Worm (Caenorhabditis elegans) whole organism, late embryonic: ENCODE results near the gene hot-1.

Source experiments
- C08G9.2 ChIP-seq: sonication (generic microtip); optimal IDR thresholded peaks from 2 replicates; lab custom pipeline; 2016; ENCODE audit warnings: mild to moderate bottlenecking, missing genetic modification characterization, moderate library complexity, missing compliant biosample characterization
- F13H6.1 ChIP-seq: sonication (generic microtip); optimal IDR thresholded peaks from 2 replicates; lab custom pipeline; 2016; ENCODE audit warnings: missing genetic modification characterization, missing compliant biosample characterization
- K02D7.2 ChIP-seq: sonication (generic microtip); optimal IDR thresholded peaks from 2 replicates; lab custom pipeline; 2017; ENCODE audit warnings: mild to moderate bottlenecking, missing genetic modification characterization, missing compliant biosample characterization
- T23F11.4 ChIP-seq: fragments of 200-800 bp; sonication (Bioruptor generic); optimal IDR thresholded peaks from 2 replicates; lab custom pipeline; 2018; ENCODE audit warnings: mild to moderate bottlenecking, missing genetic modification characterization, missing compliant biosample characterization
- Y22D7AL.16 ChIP-seq: sonication (generic microtip); optimal IDR thresholded peaks from 2 replicates; lab custom pipeline; 2016; ENCODE audit warnings: missing genetic modification characterization, missing compliant biosample characterization
- ahr-1 ChIP-seq: sonication (generic microtip); optimal IDR thresholded peaks from 2 replicates; lab custom pipeline; 2016; ENCODE audit warnings: missing genetic modification characterization, missing compliant biosample characterization
- ceh-2 ChIP-seq: sonication (generic microtip); optimal IDR thresholded peaks from 2 replicates; lab custom pipeline; 2016; ENCODE audit warnings: missing genotype, missing genetic modification characterization, missing compliant biosample characterization
- ceh-24 ChIP-seq: sonication (generic microtip); optimal IDR thresholded peaks from 2 replicates; lab custom pipeline; 2016; ENCODE audit warnings: mild to moderate bottlenecking, missing genetic modification characterization, missing compliant biosample characterization
- ceh-30 ChIP-seq: fragments of 150-350 bp; optimal IDR thresholded peaks from 2 replicates; lab custom pipeline; 2014; ENCODE audit warnings: missing biosample characterization, missing genetic modification characterization
- ceh-34 ChIP-seq: sonication (generic microtip); optimal IDR thresholded peaks from 2 replicates; lab custom pipeline; 2016; ENCODE audit warnings: mild to moderate bottlenecking, missing genetic modification characterization, missing compliant biosample characterization
- ceh-45 ChIP-seq: fragments of 200-800 bp; sonication (Bioruptor generic); IDR thresholded peaks from 2 replicates; pipeline ENCODE4 v1.3.6; 2022; ENCODE audit warnings: missing genetic modification reagents, missing genetic modification characterization, missing compliant biosample characterization
- ceh-48 ChIP-seq: sonication (generic microtip); optimal IDR thresholded peaks from 2 replicates; lab custom pipeline; 2016; ENCODE audit warnings: missing genetic modification characterization, inconsistent platforms, missing compliant biosample characterization
- ceh-6 ChIP-seq: fragments of 200-800 bp; sonication (Bioruptor generic); optimal IDR thresholded peaks from 2 replicates; lab custom pipeline; 2018; ENCODE audit warnings: mild to moderate bottlenecking, missing genetic modification characterization, missing compliant biosample characterization
- che-1 ChIP-seq: sonication (generic microtip); optimal IDR thresholded peaks from 2 replicates; lab custom pipeline; 2016; ENCODE audit warnings: mild to moderate bottlenecking, missing genetic modification characterization, missing compliant biosample characterization
- dve-1 ChIP-seq: sonication (generic microtip); optimal IDR thresholded peaks from 2 replicates; lab custom pipeline; 2017; ENCODE audit warnings: antibody characterized with exemption, mild to moderate bottlenecking, missing genetic modification characterization, missing compliant biosample characterization
- elt-2 ChIP-seq: sonication (generic microtip); optimal IDR thresholded peaks from 2 replicates; lab custom pipeline; 2016; ENCODE audit warnings: missing genetic modification reagents, missing genetic modification characterization, missing compliant biosample characterization
- elt-4 ChIP-seq: sonication (generic microtip); optimal IDR thresholded peaks from 2 replicates; lab custom pipeline; 2016; ENCODE audit warnings: missing genetic modification characterization, missing compliant biosample characterization
- fax-1 ChIP-seq: sonication (generic microtip); optimal IDR thresholded peaks from 2 replicates; lab custom pipeline; 2016; ENCODE audit warnings: missing genotype, missing genetic modification characterization, missing compliant biosample characterization
- gmeb-2 ChIP-seq: sonication (generic microtip); optimal IDR thresholded peaks from 2 replicates; lab custom pipeline; 2016; ENCODE audit warnings: missing genetic modification characterization, inconsistent platforms, missing compliant biosample characterization
- hlh-30 ChIP-seq: sonication (generic microtip); optimal IDR thresholded peaks from 2 replicates; lab custom pipeline; 2017; ENCODE audit warnings: antibody characterized with exemption, missing genetic modification characterization, missing compliant biosample characterization; ENCODE audit not compliant: insufficient read depth
- hlh-6 ChIP-seq: sonication (generic microtip); optimal IDR thresholded peaks from 2 replicates; lab custom pipeline; 2016; ENCODE audit warnings: missing genotype, missing genetic modification characterization, missing compliant biosample characterization
- hlh-8 ChIP-seq: sonication (generic microtip); optimal IDR thresholded peaks from 2 replicates; lab custom pipeline; 2016; ENCODE audit warnings: missing genotype, missing genetic modification characterization, missing compliant biosample characterization
- lim-6 ChIP-seq: sonication (generic microtip); optimal IDR thresholded peaks from 2 replicates; lab custom pipeline; 2016; ENCODE audit warnings: missing genetic modification characterization, missing compliant biosample characterization
- lin-11 ChIP-seq: fragments of 200-800 bp; sonication (Bioruptor generic); optimal IDR thresholded peaks from 2 replicates; lab custom pipeline; 2018; ENCODE audit warnings: mild to moderate bottlenecking, missing genetic modification characterization, missing compliant biosample characterization
- mec-3 ChIP-seq: sonication (generic microtip); optimal IDR thresholded peaks from 2 replicates; lab custom pipeline; 2016; ENCODE audit warnings: borderline replicate concordance, missing genetic modification characterization, missing compliant biosample characterization
- nhr-11 ChIP-seq: fragments of 150-350 bp; optimal IDR thresholded peaks from 2 replicates; lab custom pipeline; 2014; ENCODE audit warnings: missing biosample characterization, missing genetic modification characterization
- pat-9 ChIP-seq: fragments of 200-800 bp; sonication (Bioruptor generic); optimal IDR thresholded peaks from 2 replicates; lab custom pipeline; 2018; ENCODE audit warnings: mild to moderate bottlenecking, missing genetic modification characterization, moderate library complexity, missing compliant biosample characterization
- pha-2 ChIP-seq: sonication (generic microtip); optimal IDR thresholded peaks from 2 replicates; lab custom pipeline; 2017; ENCODE audit warnings: mild to moderate bottlenecking, missing genetic modification characterization, missing compliant biosample characterization
- pha-4 ChIP-seq: fragments of 150-350 bp; optimal IDR thresholded peaks from 2 replicates; lab custom pipeline; 2018; ENCODE audit warnings: missing biosample characterization, missing genetic modification reagents, missing genetic modification characterization
- pqm-1 ChIP-seq: sonication (generic microtip); optimal IDR thresholded peaks from 2 replicates; lab custom pipeline; 2016; ENCODE audit warnings: missing genetic modification characterization, missing compliant biosample characterization
- pros-1 ChIP-seq: fragments of 150-350 bp; optimal IDR thresholded peaks from 2 replicates; lab custom pipeline; 2014; ENCODE audit warnings: missing biosample characterization, missing genetic modification reagents, missing genetic modification characterization
- ref-2 ChIP-seq: sonication (generic microtip); optimal IDR thresholded peaks from 2 replicates; lab custom pipeline; 2016; ENCODE audit warnings: missing genetic modification characterization, missing compliant biosample characterization
- rnt-1 ChIP-seq: sonication (generic microtip); optimal IDR thresholded peaks from 2 replicates; lab custom pipeline; 2016; ENCODE audit warnings: missing genetic modification characterization, missing compliant biosample characterization
- syd-9 ChIP-seq: sonication (generic microtip); optimal IDR thresholded peaks from 2 replicates; lab custom pipeline; 2016; ENCODE audit warnings: mild to moderate bottlenecking, missing genetic modification characterization, moderate library complexity, missing compliant biosample characterization
- tbx-2 ChIP-seq: sonication (generic microtip); optimal IDR thresholded peaks from 2 replicates; lab custom pipeline; 2016; ENCODE audit warnings: missing genetic modification characterization, missing compliant biosample characterization
- ttx-3 ChIP-seq: sonication (generic microtip); optimal IDR thresholded peaks from 2 replicates; lab custom pipeline; 2016; ENCODE audit warnings: missing genetic modification reagents, missing genetic modification characterization, missing compliant biosample characterization
- unc-86 ChIP-seq: sonication (generic microtip); optimal IDR thresholded peaks from 2 replicates; lab custom pipeline; 2016; ENCODE audit warnings: missing genetic modification characterization, missing compliant biosample characterization
- zip-5 ChIP-seq: sonication (generic microtip); optimal IDR thresholded peaks from 2 replicates; lab custom pipeline; 2016; ENCODE audit warnings: missing genetic modification characterization, missing compliant biosample characterization

Gene hot-1

DNA sequence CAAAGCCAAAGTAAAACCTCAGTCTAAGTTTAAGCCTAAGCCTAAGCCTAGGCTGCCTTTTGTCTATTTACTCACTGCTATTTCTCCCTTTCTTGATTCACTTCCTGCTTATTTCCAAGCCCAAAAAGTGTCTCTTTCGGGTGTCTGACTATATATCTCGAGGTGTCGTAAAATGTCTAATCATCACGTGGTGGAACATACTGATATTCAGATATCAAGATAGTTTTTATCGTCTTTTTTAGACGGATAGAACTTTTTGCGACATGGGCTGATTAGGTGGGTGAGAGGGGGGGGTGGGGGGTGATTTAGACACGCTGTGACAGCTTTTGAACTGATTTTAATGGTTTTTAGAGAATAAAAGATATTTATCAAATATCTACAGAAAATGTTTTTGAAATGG, 36.0 kb downstream of the hot-1 start:
- TF ChIP-seq ceh-2 (tag; lab: Kevin White, UChicago) (no peak), dve-1 (tag; lab: Kevin White, UChicago) (no peak), ahr-1 (tag; lab: Kevin White, UChicago) (no peak)

DNA sequence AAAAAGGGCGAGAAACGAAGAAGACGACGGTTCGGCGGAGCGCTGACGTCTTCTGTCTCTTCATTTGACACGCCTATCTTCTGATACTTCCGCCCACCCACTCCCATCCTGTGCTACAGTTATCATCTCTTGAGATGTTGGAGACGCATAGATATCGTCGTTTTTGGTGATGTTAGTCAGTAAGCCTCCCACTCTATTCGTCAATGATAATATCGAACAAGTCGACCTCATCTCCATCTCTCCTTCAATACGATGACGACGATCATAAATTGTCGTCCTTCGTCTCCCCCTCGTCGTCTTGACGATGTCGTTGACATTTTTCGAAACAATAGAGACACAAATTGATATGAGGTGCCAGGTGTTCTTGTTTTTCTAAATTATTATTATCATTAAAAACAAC, 37.2 kb downstream of the hot-1 start, which contains the start of gene slc-25A29:
Gene slc-25A29, minus strand, starts transcription at position 45 of the 400 bp plus-strand sequence.
- TF ChIP-seq T23F11.4 (no peak), gmeb-2 (tag; lab: Kevin White, UChicago) (no peak), ceh-30 (tag; lab: Kevin White, UChicago) (no peak), nhr-11 (tag; lab: Kevin White, UChicago) (no peak), zip-5 (tag; lab: Kevin White, UChicago) (no peak), unc-86 (tag; lab: Kevin White, UChicago) (no peak)

DNA sequence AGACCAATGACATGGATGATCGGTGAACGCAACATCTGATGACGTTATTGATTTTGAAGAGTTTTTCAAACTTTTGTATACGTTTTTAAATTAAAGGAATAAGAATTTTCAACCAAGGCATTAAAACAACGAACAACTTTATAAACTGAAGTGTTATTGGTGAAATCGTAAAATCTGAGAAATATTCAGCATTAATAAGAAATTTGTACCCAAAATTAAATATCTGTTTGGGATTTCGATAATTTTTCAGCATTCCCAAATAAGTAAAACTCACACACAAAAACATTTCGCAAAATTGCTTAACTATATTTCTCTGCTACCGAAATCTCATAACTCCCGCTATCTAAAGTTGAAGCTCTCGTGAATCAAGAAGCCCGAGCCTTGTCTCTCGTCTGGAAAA, 38.7 kb downstream of the hot-1 start:
- TF ChIP-seq zip-5 (tag; lab: Kevin White, UChicago) = no peak
- no peak for TF ChIP-seq C08G9.2 (tag; lab: Kevin White, UChicago)

DNA sequence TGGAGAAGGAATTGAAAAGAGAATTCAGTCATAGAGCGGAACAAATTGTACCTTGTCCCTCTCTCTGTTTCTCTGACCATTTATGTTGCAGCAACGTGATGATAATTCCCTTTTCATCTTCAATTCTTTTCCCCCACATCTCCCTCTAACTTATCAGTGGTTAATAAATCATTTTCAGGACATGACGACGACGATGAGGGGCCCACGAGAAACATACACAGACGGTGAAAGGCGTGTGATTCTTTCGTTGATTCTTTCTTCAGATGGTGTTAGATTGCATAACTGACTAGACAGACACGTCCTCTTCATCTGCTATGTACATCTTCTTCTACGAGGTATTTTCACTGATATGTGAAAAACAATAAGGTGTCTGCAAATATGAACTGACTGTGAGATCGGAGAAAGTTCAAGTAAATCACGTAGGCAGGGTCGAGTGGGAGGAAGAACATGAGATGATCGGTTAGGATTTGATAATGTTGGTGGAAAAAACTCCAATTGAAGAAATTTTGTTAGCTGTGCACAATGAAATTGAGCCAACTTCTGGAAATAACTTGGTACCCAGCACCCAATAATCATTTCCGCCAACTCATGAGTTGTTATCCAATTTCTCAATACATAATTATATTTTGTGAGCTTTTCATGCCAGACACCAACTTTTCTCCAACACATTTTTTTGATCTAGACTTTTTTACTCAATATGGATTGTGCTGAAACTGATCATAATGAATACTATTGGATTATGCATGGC, 39.8 kb downstream of the hot-1 start, which contains the start of gene srh-17:
Gene srh-17, plus strand, starts transcription at position 698 of the 748 bp plus-strand sequence.
- TF ChIP-seq pat-9 (no peak), F13H6.1 (tag; lab: Kevin White, UChicago) (no peak), pqm-1 (tag; lab: Kevin White, UChicago) (no peak), pros-1 (tag; lab: Kevin White, UChicago) (no peak), pha-2 (tag; lab: Kevin White, UChicago) (no peak), ceh-48 (tag; lab: Kevin White, UChicago) (no peak), elt-2 (tag; lab: Kevin White, UChicago) (no peak), C08G9.2 (tag; lab: Kevin White, UChicago) (no peak), tbx-2 (tag; lab: Kevin White, UChicago) (no peak), hlh-8 (tag; lab: Kevin White, UChicago) (no peak), T23F11.4 (no peak), ceh-30 (tag; lab: Kevin White, UChicago) (no peak), hlh-6 (tag; lab: Kevin White, UChicago) (no peak), pha-4 (no peak), mec-3 (no peak)

DNA sequence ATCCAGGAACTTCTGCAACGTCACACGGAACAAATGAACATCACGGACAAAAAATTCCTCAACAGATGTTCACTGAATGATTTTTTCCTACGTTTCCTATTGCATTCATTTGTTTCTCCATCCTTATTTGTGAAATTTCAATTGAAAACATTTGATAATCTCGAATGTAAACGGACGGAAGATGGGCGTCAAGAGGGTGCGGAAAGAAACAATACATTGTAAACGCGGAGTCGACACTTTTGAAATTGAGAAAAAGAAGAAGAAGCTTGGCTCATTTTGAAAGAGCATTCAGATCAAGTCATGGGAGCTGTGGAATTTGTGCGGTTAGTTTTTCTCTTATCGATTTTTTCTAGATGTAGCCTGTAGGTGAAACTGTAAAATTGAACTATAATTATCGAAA, 42.1 kb downstream of the hot-1 start, which contains the start of gene C47E8.9:
Gene C47E8.9, plus strand, starts transcription at position 301 of the 400 bp plus-strand sequence.
- no peak for TF ChIP-seq ceh-6
- no peak for TF ChIP-seq K02D7.2 (tag; lab: Kevin White, UChicago)
- TF ChIP-seq ceh-24 (tag; lab: Kevin White, UChicago) = no peak
- no peak for TF ChIP-seq ceh-34
- TF ChIP-seq Y22D7AL.16 (tag; lab: Kevin White, UChicago) = no peak
- TF ChIP-seq lin-11 (tag; lab: Kevin White, UChicago) = no peak
- no peak for TF ChIP-seq hlh-30
- TF ChIP-seq ref-2 (tag; lab: Kevin White, UChicago) = no peak
- no peak for TF ChIP-seq syd-9
- TF ChIP-seq fax-1 = no peak
- no peak for TF ChIP-seq tbx-2 (tag; lab: Kevin White, UChicago)
- TF ChIP-seq ahr-1 (tag; lab: Kevin White, UChicago) = no peak
- TF ChIP-seq elt-2 (tag; lab: Kevin White, UChicago) = no peak
- TF ChIP-seq lim-6 (tag; lab: Kevin White, UChicago) = no peak
- no peak for TF ChIP-seq pat-9
- no peak for TF ChIP-seq rnt-1 (tag; lab: Kevin White, UChicago)
- TF ChIP-seq ttx-3 (tag; lab: Kevin White, UChicago) = no peak
- TF ChIP-seq ceh-45 (GFP tag; lab: Robert Waterston, UW) = no peak
- no peak for TF ChIP-seq che-1 (tag; lab: Kevin White, UChicago)
- no peak for TF ChIP-seq elt-4 (tag; lab: Kevin White, UChicago)
- TF ChIP-seq, all 69 proteins: peak for 0
